Worm (Caenorhabditis elegans) whole organism, L3 larva: ENCODE data around the gene Y54F10AM.8.

Source experiments
- R02D3.7 ChIP-seq: fragments of 150-350 bp; optimal IDR thresholded peaks from 2 replicates; lab custom pipeline; 2014; ENCODE audit warnings: missing biosample characterization, missing genetic modification characterization
- ZK546.5 ChIP-seq: sonication (generic microtip); optimal IDR thresholded peaks from 2 replicates; lab custom pipeline; 2017; ENCODE audit warnings: missing biosample characterization, missing genetic modification characterization
- aly-2 ChIP-seq: fragments of 150-350 bp; optimal IDR thresholded peaks from 2 replicates; lab custom pipeline; 2014; ENCODE audit warnings: missing biosample characterization, missing genetic modification characterization
- ama-1 ChIP-seq: fragments of 150-350 bp; optimal IDR thresholded peaks from 2 replicates; lab custom pipeline; 2018
- ceh-16 ChIP-seq: sonication (generic microtip); optimal IDR thresholded peaks from 2 replicates; lab custom pipeline; 2017; ENCODE audit warnings: missing biosample characterization, missing genetic modification characterization
- ceh-28 ChIP-seq: fragments of 150-350 bp; optimal IDR thresholded peaks from 2 replicates; lab custom pipeline; 2014; ENCODE audit warnings: missing biosample characterization, missing genetic modification reagents, missing genetic modification characterization
- ceh-82 ChIP-seq: fragments of 150-350 bp; optimal IDR thresholded peaks from 2 replicates; lab custom pipeline; 2014; ENCODE audit warnings: missing biosample characterization, missing genetic modification characterization
- daf-12 ChIP-seq: fragments of 150-350 bp; optimal IDR thresholded peaks from 2 replicates; lab custom pipeline; 2014; ENCODE audit warnings: missing biosample characterization, missing genetic modification reagents, missing genetic modification characterization
- egl-27 ChIP-seq: sonication (generic microtip); optimal IDR thresholded peaks from 4 replicates; lab custom pipeline; 2017; ENCODE audit warnings: missing biosample characterization, missing genetic modification reagents, missing genetic modification characterization
- elt-1 ChIP-seq: fragments of 150-350 bp; optimal IDR thresholded peaks from 2 replicates; lab custom pipeline; 2014; ENCODE audit warnings: missing biosample characterization, missing genetic modification characterization
- elt-2 ChIP-seq: sonication (generic microtip); optimal IDR thresholded peaks from 2 replicates; lab custom pipeline; 2016; ENCODE audit warnings: missing genetic modification reagents, mild to moderate bottlenecking, missing genetic modification characterization, missing compliant biosample characterization
- elt-3 ChIP-seq, 3 experiments: fragments of 150-350 bp in 1 of 3; sonication (generic microtip) in 2 of 3; optimal IDR thresholded peaks; 2 replicates in 2 of 3; 4 replicates in 1 of 3; lab custom pipeline; 2014 to 2017; ENCODE audit warnings: missing biosample characterization in 3 of 3, missing genetic modification characterization in 3 of 3
- fos-1 ChIP-seq: fragments of 150-350 bp; optimal IDR thresholded peaks from 2 replicates; lab custom pipeline; 2014; ENCODE audit warnings: missing biosample characterization, missing genetic modification characterization
- jun-1 ChIP-seq: fragments of 150-350 bp; optimal IDR thresholded peaks from 2 replicates; lab custom pipeline; 2014; ENCODE audit warnings: missing biosample characterization, missing genetic modification reagents, missing genetic modification characterization
- lin-15B ChIP-seq: fragments of 150-350 bp; optimal IDR thresholded peaks from 2 replicates; lab custom pipeline; 2014; ENCODE audit warnings: missing biosample characterization, missing genetic modification characterization
- lin-39 ChIP-seq: fragments of 150-350 bp; optimal IDR thresholded peaks from 2 replicates; lab custom pipeline; 2018; ENCODE audit warnings: missing biosample characterization, missing genetic modification reagents, missing genetic modification characterization
- mdl-1 ChIP-seq: fragments of 150-350 bp; optimal IDR thresholded peaks from 2 replicates; lab custom pipeline; 2014; ENCODE audit warnings: missing biosample characterization, missing genetic modification characterization
- mml-1 ChIP-seq: fragments of 150-350 bp; sonication (generic microtip); optimal IDR thresholded peaks from 3 replicates; lab custom pipeline; 2014; ENCODE audit warnings: missing biosample characterization, missing genetic modification characterization
- nfya-1 ChIP-seq: sonication (generic microtip); optimal IDR thresholded peaks from 2 replicates; lab custom pipeline; 2017; ENCODE audit warnings: missing genetic modification characterization, mild to moderate bottlenecking, missing compliant biosample characterization, antibody characterized with exemption, moderate library complexity; ENCODE audit not compliant: insufficient read depth
- nhr-23 ChIP-seq: fragments of 150-350 bp; optimal IDR thresholded peaks from 2 replicates; lab custom pipeline; 2014; ENCODE audit warnings: missing biosample characterization, missing genetic modification reagents, missing genetic modification characterization
- nhr-237 ChIP-seq: fragments of 150-350 bp; optimal IDR thresholded peaks from 2 replicates; lab custom pipeline; 2014; ENCODE audit warnings: missing biosample characterization, missing genetic modification characterization
- nhr-25 ChIP-seq: sonication (generic microtip); optimal IDR thresholded peaks from 2 replicates; lab custom pipeline; 2017; ENCODE audit warnings: missing biosample characterization, missing genetic modification characterization
- nhr-28 ChIP-seq: fragments of 150-350 bp; optimal IDR thresholded peaks from 2 replicates; lab custom pipeline; 2014; ENCODE audit warnings: missing biosample characterization, missing genetic modification characterization
- nhr-77 ChIP-seq: fragments of 150-350 bp; optimal IDR thresholded peaks from 2 replicates; lab custom pipeline; 2014; ENCODE audit warnings: missing biosample characterization, missing genetic modification characterization
- pha-4 ChIP-seq: fragments of 150-350 bp; optimal IDR thresholded peaks from 2 replicates; lab custom pipeline; 2014; ENCODE audit warnings: missing biosample characterization, missing genetic modification reagents, missing genetic modification characterization
- pqm-1 ChIP-seq: fragments of 150-350 bp; optimal IDR thresholded peaks from 2 replicates; lab custom pipeline; 2017; ENCODE audit warnings: missing biosample characterization, missing genetic modification characterization, inconsistent platforms
- skn-1 ChIP-seq: fragments of 150-350 bp; optimal IDR thresholded peaks from 2 replicates; lab custom pipeline; 2014; ENCODE audit warnings: missing biosample characterization, missing genetic modification characterization
- tbx-2 ChIP-seq: sonication (generic microtip); optimal IDR thresholded peaks from 2 replicates; lab custom pipeline; 2016; ENCODE audit warnings: mild to moderate bottlenecking, missing genetic modification characterization, missing compliant biosample characterization
- unc-39 ChIP-seq: sonication (generic microtip); optimal IDR thresholded peaks from 4 replicates; lab custom pipeline; 2017; ENCODE audit warnings: missing biosample characterization, missing genetic modification characterization
- zag-1 ChIP-seq: fragments of 150-350 bp; optimal IDR thresholded peaks from 2 replicates; lab custom pipeline; 2014; ENCODE audit warnings: missing biosample characterization, missing genetic modification characterization
- ztf-11 ChIP-seq: fragments of 150-350 bp; optimal IDR thresholded peaks from 2 replicates; lab custom pipeline; 2014; ENCODE audit warnings: missing biosample characterization, missing genetic modification characterization

The Y54F10AM.8 gene

DNA sequence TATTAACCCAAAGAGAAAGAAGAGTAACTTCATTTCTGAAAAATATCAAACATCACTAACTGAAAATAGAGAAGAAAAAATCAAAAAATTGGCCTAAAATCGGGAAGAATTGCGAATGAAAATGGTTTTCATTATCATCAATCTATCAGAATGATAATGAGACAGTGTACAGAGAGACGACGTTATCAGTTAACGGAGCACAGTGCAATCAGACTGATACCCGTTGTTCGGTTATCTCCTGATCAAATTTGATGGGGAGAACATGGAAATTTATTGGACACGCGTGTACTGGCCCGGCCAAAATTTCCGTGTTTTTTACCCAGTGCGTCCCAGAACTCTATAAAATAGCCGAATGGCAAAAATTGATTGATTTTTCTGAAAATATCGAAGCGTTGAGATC is at the start of gene Y54F10AM.8:
TSS of gene Y54F10AM.8 (minus strand) at position 35 of the 400 bp plus-strand sequence.
- peak; percentile 49 for TF ChIP-seq jun-1
- TF ChIP-seq skn-1 (tag; lab: Kevin White, UChicago) = peak; percentile 48
- no peak for TF ChIP-seq mdl-1 (tag; lab: Kevin White, UChicago)
- TF ChIP-seq elt-2 (tag; lab: Kevin White, UChicago) = peak; percentile 98
- TF ChIP-seq ceh-82 (tag; lab: Kevin White, UChicago) = no peak
- TF ChIP-seq pha-4 (tag; lab: Kevin White, UChicago) = peak; percentile 33
- TF ChIP-seq unc-39 (tag; lab: Kevin White, UChicago) = no peak
- TF ChIP-seq pqm-1 (tag; lab: Kevin White, UChicago) = peak; percentile 86

DNA sequence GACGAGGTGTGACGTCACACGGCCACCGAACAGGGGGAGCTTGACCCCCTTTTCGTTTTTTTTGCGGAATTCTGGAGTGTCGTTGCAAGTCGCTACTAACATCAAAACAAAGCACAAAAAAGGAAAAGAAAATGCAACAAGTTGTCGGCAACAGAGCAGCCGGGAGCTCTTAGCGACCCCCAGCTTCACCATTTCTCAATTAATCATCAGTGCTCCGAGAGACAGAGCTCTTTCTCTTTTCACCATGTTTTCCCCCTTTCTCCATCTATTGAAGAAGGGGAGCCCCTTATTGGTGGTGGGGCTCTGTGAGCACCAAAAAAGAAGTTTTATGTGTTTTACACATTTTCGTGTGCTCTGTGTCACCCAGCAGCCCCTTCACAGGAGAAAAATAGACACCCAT is 45.8 kb upstream of the Y54F10AM.8 start:
- peak; percentile 69 for TF ChIP-seq lin-39 (tag; lab: Kevin White, UChicago)
- no peak for TF ChIP-seq unc-39 (tag; lab: Kevin White, UChicago)

DNA sequence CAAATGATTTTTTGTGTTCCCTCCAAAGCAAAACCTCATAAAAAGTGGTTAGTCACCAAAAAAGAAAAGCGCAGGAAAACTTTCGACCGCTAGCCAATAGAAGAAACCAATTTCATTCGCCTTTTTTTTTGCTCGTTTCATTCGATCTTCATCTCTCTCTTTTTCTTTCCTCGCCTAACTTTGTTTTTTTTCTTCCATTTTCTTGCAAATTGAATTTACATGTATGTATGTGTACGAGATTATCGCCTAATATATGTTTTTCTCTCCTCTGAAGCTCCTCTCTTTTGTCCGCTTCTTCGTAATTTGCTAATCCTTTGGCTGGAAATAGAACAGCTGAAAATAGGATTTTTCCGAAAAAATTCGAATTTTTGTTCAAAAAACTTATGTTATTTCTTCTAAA is 44.6 kb upstream of the Y54F10AM.8 start:
- peak; percentile 20 for TF ChIP-seq lin-15B (tag; lab: Kevin White, UChicago)
- no peak for TF ChIP-seq pha-4 (tag; lab: Kevin White, UChicago)
- TF ChIP-seq unc-39 (tag; lab: Kevin White, UChicago) = no peak
- TF ChIP-seq nfya-1 (tag; lab: Kevin White, UChicago) = peak; percentile 35
- TF ChIP-seq, all 47 proteins: peak for 2

DNA sequence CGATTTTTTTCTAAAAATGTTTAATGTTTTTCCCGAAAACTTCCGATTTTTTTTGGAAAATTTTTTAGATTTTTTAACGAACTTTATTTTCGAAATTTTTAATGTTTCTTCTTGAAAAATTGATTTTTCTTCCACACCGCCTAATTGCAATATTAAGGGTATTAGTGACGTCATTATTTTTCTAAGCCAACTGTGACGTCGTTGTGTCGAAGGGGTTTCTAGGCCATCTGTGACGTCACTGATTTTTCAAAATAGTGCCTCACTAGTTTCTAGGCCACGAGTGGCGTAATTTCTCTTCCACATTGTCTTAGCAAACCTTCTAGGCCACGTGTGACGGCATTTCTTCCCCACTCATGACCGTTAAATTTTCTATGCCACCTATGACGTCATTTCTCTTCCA is 44.2 kb upstream of the Y54F10AM.8 start:
- TF ChIP-seq pha-4 (tag; lab: Kevin White, UChicago) = no peak
- no peak for TF ChIP-seq nfya-1 (tag; lab: Kevin White, UChicago)
- no peak for TF ChIP-seq nhr-237 (tag; lab: Kevin White, UChicago)
- no peak for TF ChIP-seq ceh-28

DNA sequence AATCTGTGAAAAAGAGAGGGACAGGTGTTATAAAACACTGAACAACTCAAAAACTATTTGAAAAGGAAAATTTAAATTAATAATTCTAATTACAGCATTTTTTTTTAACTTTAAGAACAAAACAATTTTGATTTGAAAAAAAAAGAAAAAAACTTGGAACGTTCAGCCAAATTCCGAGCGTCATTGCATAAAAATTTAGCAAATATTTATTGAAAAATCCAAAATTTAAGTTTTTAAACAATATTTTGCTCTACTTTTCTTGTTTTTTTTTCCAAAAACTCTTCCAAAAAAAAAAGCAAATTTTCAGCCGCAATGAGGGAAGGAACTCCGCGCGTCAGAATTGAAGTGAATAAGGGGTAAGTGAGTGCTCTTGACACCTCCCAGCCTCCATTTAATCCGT is 41.8 kb upstream of the Y54F10AM.8 start, which contains the start of gene feh-1:
TSS of gene feh-1 (plus strand) at position 301 of the 400 bp plus-strand sequence.
- no peak for TF ChIP-seq tbx-2 (tag; lab: Kevin White, UChicago)
- TF ChIP-seq daf-12 (tag; lab: Kevin White, UChicago) = no peak
- no peak for TF ChIP-seq mml-1 (tag; lab: Kevin White, UChicago)
- TF ChIP-seq elt-3 (tag; optimal IDR thresholded peaks at IDR 0.05; lab: Kevin White, UChicago) = no peak
- TF ChIP-seq nhr-23 (tag; lab: Kevin White, UChicago) = no peak
- TF ChIP-seq ZK546.5 (tag; lab: Kevin White, UChicago) = no peak
- no peak for TF ChIP-seq zag-1 (tag; lab: Kevin White, UChicago)
- no peak for TF ChIP-seq egl-27 (tag; lab: Kevin White, UChicago)
- no peak for TF ChIP-seq ceh-16 (tag; lab: Kevin White, UChicago)
- TF ChIP-seq lin-15B (tag; lab: Kevin White, UChicago) = no peak
- no peak for TF ChIP-seq ceh-82 (tag; lab: Kevin White, UChicago)
- no peak for TF ChIP-seq nhr-237 (tag; lab: Kevin White, UChicago)

DNA sequence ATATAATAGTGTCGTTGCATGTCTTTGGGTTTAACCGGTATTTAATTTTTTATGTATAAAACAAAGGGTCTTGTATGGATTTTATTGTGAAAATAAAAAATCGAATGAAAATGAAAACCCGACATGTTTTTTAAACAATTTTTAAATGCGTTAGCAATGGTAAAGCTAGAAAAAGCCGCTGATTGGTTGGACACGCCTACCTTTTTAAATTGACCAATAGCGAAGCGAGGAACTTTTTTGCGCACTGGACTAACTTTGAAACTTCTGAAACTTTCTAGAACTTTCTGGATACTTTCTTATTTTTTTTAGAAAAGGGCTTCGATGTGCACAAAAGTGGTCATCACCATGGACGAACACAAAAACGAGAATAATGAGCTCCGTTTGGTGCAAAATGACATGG is 38.5 kb upstream of the Y54F10AM.8 start:
- TF ChIP-seq ZK546.5 (tag; lab: Kevin White, UChicago) (no peak), nfya-1 (tag; lab: Kevin White, UChicago) (peak; percentile 77), pqm-1 (tag; lab: Kevin White, UChicago) (no peak), nhr-77 (tag; lab: Kevin White, UChicago) (no peak), elt-1 (tag; lab: Kevin White, UChicago) (no peak), mdl-1 (tag; lab: Kevin White, UChicago) (no peak), unc-39 (tag; lab: Kevin White, UChicago) (no peak), R02D3.7 (tag; lab: Kevin White, UChicago) (no peak)

DNA sequence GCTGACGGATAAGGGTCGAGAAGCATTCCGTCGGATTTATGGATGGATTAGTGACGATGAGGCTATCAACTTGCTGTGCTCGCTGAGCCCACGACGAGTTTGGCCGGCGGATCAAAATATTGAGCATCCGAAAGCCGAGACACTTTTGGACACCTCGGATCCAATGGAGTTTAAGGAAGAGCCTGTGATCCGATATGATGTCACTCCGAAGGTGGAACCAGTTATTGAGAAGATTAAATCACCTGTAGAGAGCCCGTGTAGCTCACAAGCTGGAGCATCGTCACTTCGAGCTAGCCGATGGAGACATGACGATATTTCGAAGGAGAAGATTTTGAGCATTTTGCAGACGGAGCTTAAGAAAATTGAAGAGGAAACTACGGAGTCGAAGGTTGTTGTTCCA is 32.7 kb upstream of the Y54F10AM.8 start:
- no peak for TF ChIP-seq jun-1
- TF ChIP-seq ceh-28 = no peak
- no peak for TF ChIP-seq ama-1 (lab: Kevin White, UChicago)
- TF ChIP-seq mdl-1 (tag; lab: Kevin White, UChicago) = no peak
- no peak for TF ChIP-seq nhr-25 (tag; lab: Kevin White, UChicago)
- no peak for TF ChIP-seq ztf-11 (tag; lab: Kevin White, UChicago)
- no peak for TF ChIP-seq aly-2 (tag; lab: Kevin White, UChicago)
- TF ChIP-seq tbx-2 (tag; lab: Kevin White, UChicago) = no peak
- no peak for TF ChIP-seq egl-27 (tag; lab: Kevin White, UChicago)
- TF ChIP-seq lin-39 (tag; lab: Kevin White, UChicago) = no peak
- no peak for TF ChIP-seq mml-1 (tag; lab: Kevin White, UChicago)
- no peak for TF ChIP-seq nhr-28 (tag; lab: Kevin White, UChicago)
- no peak for TF ChIP-seq nhr-23 (tag; lab: Kevin White, UChicago)
- TF ChIP-seq nfya-1 (tag; lab: Kevin White, UChicago) = no peak
- TF ChIP-seq elt-2 (tag; lab: Kevin White, UChicago) = no peak
- no peak for TF ChIP-seq pha-4 (tag; lab: Kevin White, UChicago)
- TF ChIP-seq fos-1 (tag; lab: Kevin White, UChicago) = no peak
